Fruit fly (Drosophila melanogaster) whole organism, prepupa: ENCODE results near the gene cin.

Experiments used
- Blimp-1 ChIP-seq: fragments of 200-800 bp; sonication (Bioruptor generic); optimal IDR thresholded peaks from 3 replicates; lab custom pipeline; 2017; ENCODE audit warnings: missing biosample characterization, missing genetic modification characterization, mild to moderate bottlenecking, moderate library complexity, missing genetic modification reagents
- CG10631 ChIP-seq: fragments of 200-800 bp; sonication (Bioruptor generic); optimal IDR thresholded peaks from 2 replicates; lab custom pipeline; 2016; ENCODE audit warnings: missing biosample characterization, missing genetic modification characterization
- CG10669 ChIP-seq: fragments of 200-800 bp; sonication (Bioruptor generic); optimal IDR thresholded peaks from 3 replicates; lab custom pipeline; 2018; ENCODE audit warnings: missing biosample characterization, mild to moderate bottlenecking, missing genetic modification characterization, moderate library complexity
- CG11762 ChIP-seq: fragments of 200-800 bp; sonication (Bioruptor generic); optimal IDR thresholded peaks from 3 replicates; lab custom pipeline; 2016; ENCODE audit warnings: missing biosample characterization, missing genetic modification characterization; ENCODE audit not compliant: insufficient read depth
- CG1621 ChIP-seq: fragments of 200-800 bp; sonication (Bioruptor generic); optimal IDR thresholded peaks from 3 replicates; lab custom pipeline; 2018; ENCODE audit warnings: missing biosample characterization, mild to moderate bottlenecking, missing genetic modification characterization
- CG16779 ChIP-seq: fragments of 200-800 bp; sonication (Bioruptor generic); optimal IDR thresholded peaks from 3 replicates; lab custom pipeline; 2017; ENCODE audit warnings: missing biosample characterization, mild to moderate bottlenecking, missing genetic modification characterization
- CG31627 ChIP-seq: fragments of 200-800 bp; sonication (Bioruptor generic); optimal IDR thresholded peaks from 3 replicates; lab custom pipeline; 2016; ENCODE audit warnings: missing biosample characterization, missing genetic modification characterization
- CG32006 ChIP-seq: fragments of 200-800 bp; sonication (Bioruptor generic); optimal IDR thresholded peaks from 3 replicates; lab custom pipeline; 2017; ENCODE audit warnings: missing biosample characterization, mild to moderate bottlenecking, missing genetic modification characterization
- CG3919 ChIP-seq: fragments of 200-800 bp; sonication (Bioruptor generic); optimal IDR thresholded peaks from 3 replicates; lab custom pipeline; 2016; ENCODE audit warnings: missing biosample characterization, missing genetic modification characterization
- CG6163 ChIP-seq: fragments of 200-800 bp; sonication (Bioruptor generic); IDR thresholded peaks from 3 replicates; pipeline ENCODE4 v1.3.6; 2022; ENCODE audit warnings: missing biosample characterization, missing genetic modification characterization
- CG6792 ChIP-seq: fragments of 200-800 bp; sonication (Bioruptor generic); optimal IDR thresholded peaks from 3 replicates; lab custom pipeline; 2016; ENCODE audit warnings: missing biosample characterization, missing genetic modification characterization
- CG6808 ChIP-seq: fragments of 200-800 bp; sonication (Bioruptor generic); optimal IDR thresholded peaks from 3 replicates; lab custom pipeline; 2017; ENCODE audit warnings: missing biosample characterization, missing genetic modification characterization, mild to moderate bottlenecking, moderate library complexity, missing genetic modification reagents
- CG6854 ChIP-seq: fragments of 200-800 bp; sonication (Bioruptor generic); optimal IDR thresholded peaks from 2 replicates; lab custom pipeline; 2017; ENCODE audit warnings: missing biosample characterization, mild to moderate bottlenecking, missing genetic modification characterization
- CG8119 ChIP-seq: fragments of 200-800 bp; sonication (Bioruptor generic); IDR thresholded peaks from 3 replicates; pipeline ENCODE4 v1.3.6; 2022; ENCODE audit warnings: missing biosample characterization, missing genetic modification characterization
- CG8319 ChIP-seq: fragments of 200-800 bp; sonication (Bioruptor generic); optimal IDR thresholded peaks from 3 replicates; lab custom pipeline; 2016; ENCODE audit warnings: missing biosample characterization, missing genetic modification characterization
- CG9139 ChIP-seq: fragments of 200-800 bp; sonication (Bioruptor generic); optimal IDR thresholded peaks from 3 replicates; lab custom pipeline; 2017; ENCODE audit warnings: missing biosample characterization, mild to moderate bottlenecking, missing genetic modification characterization
- Eip75B ChIP-seq: fragments of 200-800 bp; sonication (Bioruptor generic); optimal IDR thresholded peaks from 3 replicates; lab custom pipeline; 2016; ENCODE audit warnings: missing biosample characterization, missing genetic modification characterization
- Eip78C ChIP-seq: fragments of 200-800 bp; sonication (Bioruptor generic); peaks from one replicate; lab custom pipeline; 2016; ENCODE audit warnings: missing biosample characterization, missing genetic modification characterization
- Ets96B ChIP-seq: fragments of 200-800 bp; optimal IDR thresholded peaks from 2 replicates; lab custom pipeline; 2019; ENCODE audit warnings: missing biosample characterization, mild to moderate bottlenecking, missing genetic modification characterization, moderate library complexity
- Gug ChIP-seq: fragments of 200-800 bp; sonication (Bioruptor generic); IDR thresholded peaks from 2 replicates; pipeline ENCODE4 v1.3.6; 2022; ENCODE audit warnings: missing biosample characterization, missing genetic modification characterization
- Hr38 ChIP-seq: sonication (Bioruptor generic); optimal IDR thresholded peaks from 2 replicates; lab custom pipeline; 2016; ENCODE audit warnings: missing biosample characterization, missing genetic modification characterization
- Hr39 ChIP-seq: fragments of 200-800 bp; sonication (Bioruptor generic); optimal IDR thresholded peaks from 2 replicates; lab custom pipeline; 2016; ENCODE audit warnings: missing biosample characterization, missing genetic modification characterization
- Hr4 ChIP-seq: fragments of 200-800 bp; sonication (Bioruptor generic); optimal IDR thresholded peaks from 3 replicates; lab custom pipeline; 2016; ENCODE audit warnings: missing biosample characterization, missing genetic modification characterization
- Lpt ChIP-seq: fragments of 200-800 bp; sonication (Bioruptor generic); optimal IDR thresholded peaks from 3 replicates; lab custom pipeline; 2016; ENCODE audit warnings: missing biosample characterization, missing genetic modification characterization
- Smox ChIP-seq: fragments of 200-800 bp; sonication (Bioruptor generic); optimal IDR thresholded peaks from 3 replicates; lab custom pipeline; 2016; ENCODE audit warnings: missing biosample characterization, missing genetic modification characterization
- Sox102F ChIP-seq: fragments of 200-800 bp; sonication (Bioruptor generic); optimal IDR thresholded peaks from 2 replicates; lab custom pipeline; 2016; ENCODE audit warnings: missing biosample characterization, mild to moderate bottlenecking, missing genetic modification characterization
- Sox14 ChIP-seq: fragments of 200-800 bp; sonication (Bioruptor generic); optimal IDR thresholded peaks from 3 replicates; lab custom pipeline; 2016; ENCODE audit warnings: missing biosample characterization, missing genetic modification characterization
- Sox15 ChIP-seq: fragments of 200-800 bp; sonication (Bioruptor generic); optimal IDR thresholded peaks from 3 replicates; lab custom pipeline; 2016; ENCODE audit warnings: missing biosample characterization, missing genetic modification characterization
- acj6 ChIP-seq: fragments of 200-800 bp; sonication (Bioruptor generic); optimal IDR thresholded peaks from 3 replicates; lab custom pipeline; 2016; ENCODE audit warnings: missing biosample characterization, missing genetic modification characterization
- cyc ChIP-seq: fragments of 200-800 bp; sonication (Bioruptor generic); optimal IDR thresholded peaks from 3 replicates; lab custom pipeline; 2016; ENCODE audit warnings: missing biosample characterization, missing genetic modification characterization
- dac ChIP-seq: fragments of 200-800 bp; sonication (Bioruptor generic); optimal IDR thresholded peaks from 2 replicates; lab custom pipeline; 2017; ENCODE audit warnings: missing biosample characterization, mild to moderate bottlenecking, missing genetic modification characterization
- dsx ChIP-seq: fragments of 200-800 bp; optimal IDR thresholded peaks from 3 replicates; lab custom pipeline; 2019; ENCODE audit warnings: missing biosample characterization, mild to moderate bottlenecking, missing genetic modification characterization, moderate library complexity; ENCODE audit not compliant: poor library complexity, severe bottlenecking
- eg ChIP-seq: fragments of 200-800 bp; sonication (Bioruptor generic); IDR thresholded peaks from 3 replicates; pipeline ENCODE4 v1.3.6; 2022; ENCODE audit warnings: missing biosample characterization, missing genetic modification characterization
- esn ChIP-seq: fragments of 200-800 bp; sonication (Bioruptor generic); optimal IDR thresholded peaks from 2 replicates; lab custom pipeline; 2016; ENCODE audit warnings: missing biosample characterization, mild to moderate bottlenecking, missing genetic modification characterization, moderate library complexity
- fd59A ChIP-seq: fragments of 200-800 bp; sonication (Bioruptor generic); optimal IDR thresholded peaks from 2 replicates; lab custom pipeline; 2017; ENCODE audit warnings: missing biosample characterization, mild to moderate bottlenecking, missing genetic modification characterization, missing genetic modification reagents
- fd85E ChIP-seq: fragments of 200-800 bp; sonication (Bioruptor generic); optimal IDR thresholded peaks from 3 replicates; lab custom pipeline; 2016; ENCODE audit warnings: missing biosample characterization, missing genetic modification characterization
- fkh ChIP-seq: fragments of 200-800 bp; sonication (Bioruptor generic); optimal IDR thresholded peaks from 3 replicates; lab custom pipeline; 2017; ENCODE audit warnings: missing biosample characterization, mild to moderate bottlenecking, missing genetic modification characterization, moderate library complexity
- lz ChIP-seq: fragments of 200-800 bp; sonication (Bioruptor generic); optimal IDR thresholded peaks from 3 replicates; lab custom pipeline; 2016; ENCODE audit warnings: missing biosample characterization, missing genetic modification characterization
- net ChIP-seq: fragments of 200-800 bp; sonication (Bioruptor generic); optimal IDR thresholded peaks from 3 replicates; lab custom pipeline; 2016; ENCODE audit warnings: missing biosample characterization, missing genetic modification characterization
- salr ChIP-seq, 2 experiments: fragments of 200-800 bp; sonication (Bioruptor generic); optimal IDR thresholded peaks; 3 replicates each; lab custom pipeline; 2016 to 2018; ENCODE audit warnings: missing biosample characterization in 2 of 2, missing genetic modification characterization in 2 of 2, mild to moderate bottlenecking in 1 of 2

Gene cin

dm6 chrX:278370-279096 lies 23.1 kb downstream of the cin start:
- TF ChIP-seq Smox (no peak), dsx (GFP tag; lab: Kevin White, UChicago) (no peak), CG32006 (no peak), Eip78C (peak; percentile 83), fkh (GFP tag; lab: Kevin White, UChicago) (no peak), Gug (GFP tag; lab: Robert Waterston, UW) (no peak), Lpt (GFP tag; lab: Kevin White, UChicago) (peak; percentile 7), CG1621 (tag; lab: Kevin White, UChicago) (no peak), lz (GFP tag; lab: Kevin White, UChicago) (no peak), net (GFP tag; lab: Kevin White, UChicago) (peak; percentile 33), acj6 (no peak), salr (GFP tag; optimal IDR thresholded peaks at IDR 0.05; lab: Kevin White, UChicago) (peak in 1 of 2 experiments; percentile 32), CG6808 (GFP tag; lab: Kevin White, UChicago) (no peak), CG9139 (no peak), CG31627 (GFP tag; lab: Kevin White, UChicago) (peak; percentile 28), cyc (GFP tag; lab: Kevin White, UChicago) (peak; percentile 8), CG16779 (tag; lab: Kevin White, UChicago) (no peak), fd85E (no peak), CG10631 (GFP tag; lab: Kevin White, UChicago) (peak; percentile 41), CG11762 (GFP tag; lab: Kevin White, UChicago) (no peak), Ets96B (tag; lab: Kevin White, UChicago) (peak; percentile 6), Blimp-1 (no peak), CG10669 (GFP tag; lab: Kevin White, UChicago) (peak; percentile 17), Sox15 (GFP tag; lab: Kevin White, UChicago) (no peak), CG8319 (GFP tag; lab: Kevin White, UChicago) (no peak), Hr38 (GFP tag; lab: Kevin White, UChicago) (no peak), eg (GFP tag; lab: Robert Waterston, UW) (no peak), dac (GFP tag; lab: Kevin White, UChicago) (no peak), Sox14 (GFP tag; lab: Kevin White, UChicago) (no peak), Sox102F (no peak), CG6792 (GFP tag; lab: Kevin White, UChicago) (no peak), esn (GFP tag; lab: Kevin White, UChicago) (no peak), fd59A (GFP tag; lab: Kevin White, UChicago) (no peak), Eip75B (GFP tag; lab: Kevin White, UChicago) (no peak), CG6854 (GFP tag; lab: Kevin White, UChicago) (no peak), CG3919 (GFP tag; lab: Kevin White, UChicago) (peak; percentile 11), Hr39 (GFP tag; lab: Kevin White, UChicago) (no peak), Hr4 (GFP tag; lab: Kevin White, UChicago) (peak; percentile 56), CG8119 (GFP tag; lab: Robert Waterston, UW) (peak; percentile 39; the same call in 1 of the 3 replicates), CG6163 (GFP tag; lab: Robert Waterston, UW) (no peak)
